Worm (Caenorhabditis elegans) whole organism, mixed stage, embryonic: Measurements from ENCODE around the gene vab-7.

Source experiments
- M03D4.4 ChIP-seq: sonication (generic microtip); optimal IDR thresholded peaks from 2 replicates; lab custom pipeline; 2017; ENCODE audit warnings: mild to moderate bottlenecking, missing genetic modification characterization, missing compliant biosample characterization
- bed-3 ChIP-seq: fragments of 200-800 bp; sonication (Bioruptor generic); optimal IDR thresholded peaks from 3 replicates; lab custom pipeline; 2018; ENCODE audit warnings: mild to moderate bottlenecking, missing genetic modification characterization, moderate library complexity, missing compliant biosample characterization
- blmp-1 ChIP-seq: fragments of 150-350 bp; optimal IDR thresholded peaks from 2 replicates; lab custom pipeline; 2014; ENCODE audit warnings: missing biosample characterization, missing genetic modification characterization
- ceh-39 ChIP-seq: fragments of 150-350 bp; optimal IDR thresholded peaks from 2 replicates; lab custom pipeline; 2014; ENCODE audit warnings: missing biosample characterization, missing genetic modification characterization
- ceh-43 ChIP-seq: fragments of 200-800 bp; sonication (Bioruptor generic); optimal IDR thresholded peaks from 2 replicates; lab custom pipeline; 2018; ENCODE audit warnings: mild to moderate bottlenecking, missing genetic modification characterization, moderate library complexity, missing compliant biosample characterization
- ceh-83 ChIP-seq: fragments of 200-800 bp; sonication (Bioruptor generic); optimal IDR thresholded peaks from 2 replicates; lab custom pipeline; 2018; ENCODE audit warnings: mild to moderate bottlenecking, missing genetic modification characterization, missing compliant biosample characterization
- ces-1 ChIP-seq: fragments of 150-350 bp; optimal IDR thresholded peaks from 2 replicates; lab custom pipeline; 2014; ENCODE audit warnings: missing biosample characterization, missing genetic modification reagents, missing genetic modification characterization
- cnd-1 ChIP-seq: fragments of 200-800 bp; sonication (Bioruptor generic); optimal IDR thresholded peaks from 2 replicates; lab custom pipeline; 2018; ENCODE audit warnings: mild to moderate bottlenecking, missing genetic modification characterization, missing compliant biosample characterization
- drap-1 ChIP-seq: fragments of 200-800 bp; sonication (Bioruptor generic); optimal IDR thresholded peaks from 3 replicates; lab custom pipeline; 2018; ENCODE audit warnings: mild to moderate bottlenecking, missing genetic modification characterization, missing compliant biosample characterization
- elt-1 ChIP-seq: sonication (generic microtip); optimal IDR thresholded peaks from 2 replicates; lab custom pipeline; 2017; ENCODE audit warnings: missing genetic modification characterization, mild to moderate bottlenecking, missing compliant biosample characterization, antibody characterized with exemption, moderate library complexity, borderline replicate concordance; ENCODE audit not compliant: insufficient read depth
- elt-3 ChIP-seq: fragments of 150-350 bp; optimal IDR thresholded peaks from 2 replicates; lab custom pipeline; 2014; ENCODE audit warnings: missing biosample characterization, missing genetic modification characterization
- flh-1 ChIP-seq: fragments of 200-800 bp; sonication (Bioruptor generic); optimal IDR thresholded peaks from 2 replicates; lab custom pipeline; 2018; ENCODE audit warnings: mild to moderate bottlenecking, missing genetic modification characterization, moderate library complexity, missing compliant biosample characterization
- ham-2 ChIP-seq: fragments of 200-800 bp; sonication (Bioruptor generic); optimal IDR thresholded peaks from 2 replicates; lab custom pipeline; 2018; ENCODE audit warnings: mild to moderate bottlenecking, missing genetic modification characterization, missing compliant biosample characterization
- hlh-1 ChIP-seq: fragments of 150-350 bp; optimal IDR thresholded peaks from 2 replicates; lab custom pipeline; 2014; ENCODE audit warnings: missing biosample characterization, missing genetic modification reagents, missing genetic modification characterization
- lin-13 ChIP-seq: fragments of 150-350 bp; optimal IDR thresholded peaks from 2 replicates; lab custom pipeline; 2014; ENCODE audit warnings: missing biosample characterization, missing genetic modification characterization
- lin-32 ChIP-seq: fragments of 200-800 bp; sonication (Bioruptor generic); optimal IDR thresholded peaks from 2 replicates; lab custom pipeline; 2018; ENCODE audit warnings: mild to moderate bottlenecking, missing genetic modification characterization, missing compliant biosample characterization
- lsy-2 ChIP-seq: fragments of 150-350 bp; optimal IDR thresholded peaks from 2 replicates; lab custom pipeline; 2014; ENCODE audit warnings: missing biosample characterization, missing genetic modification characterization
- mab-5 ChIP-seq: fragments of 150-350 bp; optimal IDR thresholded peaks from 2 replicates; lab custom pipeline; 2014; ENCODE audit warnings: missing biosample characterization, missing genetic modification characterization
- mep-1 ChIP-seq: fragments of 150-350 bp; optimal IDR thresholded peaks from 2 replicates; lab custom pipeline; 2017; ENCODE audit warnings: missing biosample characterization, missing genetic modification reagents, missing genetic modification characterization, inconsistent platforms
- mls-2 ChIP-seq: sonication (generic microtip); optimal IDR thresholded peaks from 2 replicates; lab custom pipeline; 2016; ENCODE audit warnings: mild to moderate bottlenecking, missing genetic modification characterization, moderate library complexity, missing compliant biosample characterization
- nhr-12 ChIP-seq: fragments of 150-350 bp; optimal IDR thresholded peaks from 2 replicates; lab custom pipeline; 2014; ENCODE audit warnings: missing biosample characterization, missing genetic modification characterization
- nhr-2 ChIP-seq: fragments of 150-350 bp; optimal IDR thresholded peaks from 2 replicates; lab custom pipeline; 2014; ENCODE audit warnings: missing biosample characterization, missing genetic modification characterization
- nhr-237 ChIP-seq: fragments of 150-350 bp; optimal IDR thresholded peaks from 2 replicates; lab custom pipeline; 2014; ENCODE audit warnings: missing biosample characterization, missing genetic modification characterization
- nhr-28 ChIP-seq: fragments of 150-350 bp; optimal IDR thresholded peaks from 2 replicates; lab custom pipeline; 2014; ENCODE audit warnings: missing biosample characterization, missing genetic modification characterization
- nhr-76 ChIP-seq: sonication (generic microtip); optimal IDR thresholded peaks from 2 replicates; lab custom pipeline; 2017; ENCODE audit warnings: missing biosample characterization, missing genetic modification characterization
- pha-4 ChIP-seq: fragments of 150-350 bp; optimal IDR thresholded peaks from 2 replicates; lab custom pipeline; 2018; ENCODE audit warnings: missing biosample characterization, missing genetic modification reagents, missing genetic modification characterization
- sem-2 ChIP-seq: fragments of 200-800 bp; sonication (Bioruptor generic); optimal IDR thresholded peaks from 2 replicates; lab custom pipeline; 2018; ENCODE audit warnings: mild to moderate bottlenecking, missing genetic modification characterization, missing compliant biosample characterization
- snpc-4 ChIP-seq: fragments of 150-350 bp; optimal IDR thresholded peaks from 2 replicates; lab custom pipeline; 2014; ENCODE audit warnings: missing biosample characterization, missing genetic modification characterization
- sptf-1 ChIP-seq: sonication (generic microtip); optimal IDR thresholded peaks from 2 replicates; lab custom pipeline; 2017; ENCODE audit warnings: mild to moderate bottlenecking, missing genetic modification characterization, moderate library complexity, missing compliant biosample characterization
- tbx-8 ChIP-seq: fragments of 200-800 bp; sonication (Bioruptor generic); optimal IDR thresholded peaks from 2 replicates; lab custom pipeline; 2018; ENCODE audit warnings: mild to moderate bottlenecking, missing genetic modification characterization, moderate library complexity, missing compliant biosample characterization
- unc-120 ChIP-seq: sonication (generic microtip); optimal IDR thresholded peaks from 2 replicates; lab custom pipeline; 2017; ENCODE audit warnings: missing genetic modification characterization, missing compliant biosample characterization; ENCODE audit not compliant: poor library complexity, severe bottlenecking
- unc-39 ChIP-seq: fragments of 150-350 bp; optimal IDR thresholded peaks from 2 replicates; lab custom pipeline; 2014; ENCODE audit warnings: missing biosample characterization, missing genetic modification characterization
- unc-62 ChIP-seq: fragments of 150-350 bp; optimal IDR thresholded peaks from 2 replicates; lab custom pipeline; 2014; ENCODE audit warnings: missing biosample characterization, missing genetic modification reagents, missing genetic modification characterization
- zip-8 ChIP-seq: fragments of 150-350 bp; optimal IDR thresholded peaks from 2 replicates; lab custom pipeline; 2014; ENCODE audit warnings: missing biosample characterization, missing genetic modification characterization
- ztf-11 ChIP-seq: fragments of 150-350 bp; optimal IDR thresholded peaks from 2 replicates; lab custom pipeline; 2014; ENCODE audit warnings: missing biosample characterization, missing genetic modification characterization

vab-7 gene

ce11 chrIII:10881996-10882395 lies 38.1 kb upstream of the vab-7 start:
- TF ChIP-seq unc-62 (GFP tag; lab: Kevin White, UChicago) (no peak), nhr-12 (tag; lab: Kevin White, UChicago) (no peak), snpc-4 (tag; lab: Kevin White, UChicago) (no peak), mls-2 (tag; lab: Kevin White, UChicago) (no peak), flh-1 (GFP tag; lab: Kevin White, UChicago) (no peak), ztf-11 (tag; lab: Kevin White, UChicago) (no peak), ceh-43 (no peak), bed-3 (GFP tag; lab: Kevin White, UChicago) (no peak), zip-8 (tag; lab: Kevin White, UChicago) (no peak), nhr-28 (tag; lab: Kevin White, UChicago) (no peak), unc-39 (tag; lab: Kevin White, UChicago) (no peak), nhr-2 (tag; lab: Kevin White, UChicago) (no peak), ces-1 (peak; percentile 77), lsy-2 (tag; lab: Kevin White, UChicago) (peak; percentile 24), drap-1 (GFP tag; lab: Kevin White, UChicago) (no peak), mep-1 (tag; lab: Kevin White, UChicago) (peak; percentile 26), sem-2 (GFP tag; lab: Kevin White, UChicago) (no peak), cnd-1 (no peak), M03D4.4 (tag; lab: Kevin White, UChicago) (peak; percentile 7), nhr-237 (no peak), ceh-39 (tag; lab: Kevin White, UChicago) (no peak), elt-3 (tag; lab: Kevin White, UChicago) (no peak), mab-5 (tag; lab: Kevin White, UChicago) (no peak), blmp-1 (tag; lab: Kevin White, UChicago) (no peak), elt-1 (tag; lab: Kevin White, UChicago) (no peak), ceh-83 (GFP tag; lab: Kevin White, UChicago) (no peak), hlh-1 (tag; lab: Kevin White, UChicago) (no peak), lin-32 (GFP tag; lab: Kevin White, UChicago) (no peak), tbx-8 (GFP tag; lab: Kevin White, UChicago) (no peak), pha-4 (tag; lab: Kevin White, UChicago) (peak; percentile 52), unc-120 (tag; lab: Kevin White, UChicago) (no peak), ham-2 (GFP tag; lab: Kevin White, UChicago) (no peak), lin-13 (tag; lab: Kevin White, UChicago) (peak; percentile 47), sptf-1 (tag; lab: Kevin White, UChicago) (no peak), nhr-76 (tag; lab: Kevin White, UChicago) (no peak)

ce11 chrIII:10888824-10889223 lies 31.3 kb upstream of the vab-7 start:
- no peak for TF ChIP-seq ceh-83 (GFP tag; lab: Kevin White, UChicago)
- TF ChIP-seq flh-1 (GFP tag; lab: Kevin White, UChicago), result no peak
- TF ChIP-seq mep-1 (tag; lab: Kevin White, UChicago), result no peak
- TF ChIP-seq hlh-1 (tag; lab: Kevin White, UChicago), result no peak
- no peak for TF ChIP-seq ztf-11 (tag; lab: Kevin White, UChicago)
- no peak for TF ChIP-seq mls-2 (tag; lab: Kevin White, UChicago)
- TF ChIP-seq unc-120 (tag; lab: Kevin White, UChicago), result no peak
- no peak for TF ChIP-seq pha-4 (tag; lab: Kevin White, UChicago)
- TF ChIP-seq ceh-39 (tag; lab: Kevin White, UChicago), result no peak
- no peak for TF ChIP-seq drap-1 (GFP tag; lab: Kevin White, UChicago)
- no peak for TF ChIP-seq zip-8 (tag; lab: Kevin White, UChicago)
- no peak for TF ChIP-seq unc-39 (tag; lab: Kevin White, UChicago)
- TF ChIP-seq elt-1 (tag; lab: Kevin White, UChicago), result no peak
- TF ChIP-seq unc-62 (GFP tag; lab: Kevin White, UChicago), result no peak
- TF ChIP-seq blmp-1 (tag; lab: Kevin White, UChicago), result no peak
- TF ChIP-seq nhr-237, result no peak
- TF ChIP-seq M03D4.4 (tag; lab: Kevin White, UChicago), result no peak

ce11 chrIII:10894220-10894619 lies 25.9 kb upstream of the vab-7 start, which contains the start of gene fbxb-87:
Gene fbxb-87, plus strand, starts transcription at chrIII:10894520.
- TF ChIP-seq ceh-83 (GFP tag; lab: Kevin White, UChicago) (no peak), cnd-1 (no peak), unc-62 (GFP tag; lab: Kevin White, UChicago) (no peak), ces-1 (no peak), elt-3 (tag; lab: Kevin White, UChicago) (no peak)
